Worm (Caenorhabditis elegans): ENCODE results near the gene R04F11.5.

ce11 chrV:12298184-12298583, 19.6 kb downstream of the R04F11.5 start:
- TF ChIP-seq skn-1 (tag; optimal IDR thresholded peaks at IDR 0.05) (no peak), elt-3 (tag; optimal IDR thresholded peaks at IDR 0.05) (no peak), zag-1 (tag; optimal IDR thresholded peaks at IDR 0.05) (no peak), nhr-11 (tag; optimal IDR thresholded peaks at IDR 0.05) (no peak), C34F6.9 (tag; optimal IDR thresholded peaks at IDR 0.05) (no peak), blmp-1 (tag; optimal IDR thresholded peaks at IDR 0.05; ENCODE audit: insufficient read depth) (no peak), snpc-4 (tag; optimal IDR thresholded peaks at IDR 0.05) (no peak), ama-1 (optimal IDR thresholded peaks at IDR 0.05) (no peak)

Data from whole organism, L2 larva.